Worm (Caenorhabditis elegans): ENCODE data around the gene math-21.

math-21 gene

ce11 chrII:2033286-2033685 lies 39.4 kb downstream of the math-21 start, which contains the start of gene F59H6.14:
Gene F59H6.14 (plus strand): TSS chrII:2033586.
- TF ChIP-seq lsl-1 (GFP tag; optimal IDR thresholded peaks at IDR 0.05), result peak; percentile 18
- TF ChIP-seq attf-5 (GFP tag; optimal IDR thresholded peaks at IDR 0.05), result no peak

- TF ChIP-seq snpc-1.1 (tag; optimal IDR thresholded peaks at IDR 0.05; ENCODE audit: insufficient read depth) (no peak), lsl-1 (GFP tag; optimal IDR thresholded peaks at IDR 0.05) (peak; percentile 54), rpc-1 (optimal IDR thresholded peaks at IDR 0.05) (no peak), rpc-1 (tag; optimal IDR thresholded peaks at IDR 0.05) (no peak)
Observed at ce11 chrII:2039288-2039687, 45.5 kb downstream of the math-21 start, which contains the start of gene bath-19. Gene bath-19 (minus strand): TSS chrII:2039388.

DNA sequence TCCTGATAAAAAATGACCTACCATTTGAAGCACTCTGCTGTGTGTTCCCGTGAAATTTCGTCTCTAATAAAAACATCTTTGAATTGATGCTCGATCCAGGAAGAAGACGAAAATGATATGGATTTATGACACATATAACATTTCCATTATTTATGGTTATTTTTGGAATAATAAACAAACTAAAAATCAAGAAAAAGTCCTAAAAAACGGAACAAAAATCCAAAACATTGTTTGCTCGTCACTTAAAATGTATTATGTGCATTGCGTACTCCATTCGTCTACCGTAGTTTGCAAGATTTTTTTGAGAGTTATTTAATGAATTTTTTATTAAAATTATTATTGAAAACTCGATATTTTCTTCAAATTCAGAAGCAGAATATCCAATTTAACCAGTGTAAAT lies 48.6 kb downstream of the math-21 start, which contains the start of gene bath-20:
Gene bath-20 (minus strand): TSS at position 101 of the 400 bp plus-strand sequence.
- TF ChIP-seq lsl-1 (GFP tag; optimal IDR thresholded peaks at IDR 0.05) (peak; percentile 31), ztf-6 (GFP tag; IDR thresholded peaks at IDR 0.05) (no peak), unc-130 (GFP tag; optimal IDR thresholded peaks at IDR 0.05) (no peak), Y53G8AR.9 (GFP tag; conservative IDR thresholded peaks at IDR 0.05) (no peak)

Data from whole organism, young adult.